Fruit fly (Drosophila melanogaster) whole organism: Measurements from ENCODE around the gene EMC2A.

ENCODE experiments used
- CG8478 ChIP-seq: fragments of >200 bp; optimal IDR thresholded peaks from 2 replicates; lab custom pipeline; 2018; ENCODE audit warnings: inconsistent platforms
- Dll ChIP-seq: fragments of >200 bp; optimal IDR thresholded peaks from 2 replicates; lab custom pipeline; 2017
- psq ChIP-seq: fragments of >200 bp; optimal IDR thresholded peaks from 2 replicates; lab custom pipeline; 2017

- TF ChIP-seq psq (lab: Kevin White, UChicago) = no peak
- no peak for TF ChIP-seq Dll (lab: Kevin White, UChicago)
- no peak for TF ChIP-seq CG8478 (lab: Kevin White, UChicago)
These were observed 18.0 kb downstream of the EMC2A start, which contains the start of gene Actn3 for dm6 chr3R:16977745-16978305.
